Fruit fly (Drosophila melanogaster) whole organism: ENCODE data around the gene Irc.

Experiments
- CG8478 ChIP-seq: fragments of >200 bp; optimal IDR thresholded peaks from 2 replicates; lab custom pipeline; 2018; ENCODE audit warnings: inconsistent platforms
- Dll ChIP-seq: fragments of >200 bp; optimal IDR thresholded peaks from 2 replicates; lab custom pipeline; 2017
- EcR ChIP-seq, 2 experiments: fragments of >200 bp; optimal IDR thresholded peaks; 2 replicates each; lab custom pipeline; 2017; ENCODE audit warnings: missing biosample characterization in 2 of 2, missing genetic modification characterization in 2 of 2, missing genetic modification reagents in 2 of 2
- pan ChIP-seq: fragments of >200 bp; optimal IDR thresholded peaks from 2 replicates; lab custom pipeline; 2017
- usp ChIP-seq: fragments of >200 bp; optimal IDR thresholded peaks from 2 replicates; lab custom pipeline; 2017; ENCODE audit warnings: missing biosample characterization, missing genetic modification characterization, mixed read lengths

- no peak for TF ChIP-seq Dll (lab: Kevin White, UChicago)
- no peak for TF ChIP-seq EcR (GFP tag; optimal IDR thresholded peaks at IDR 0.05; lab: Kevin White, UChicago)
- no peak for TF ChIP-seq CG8478
- no peak for TF ChIP-seq pan
- no peak for TF ChIP-seq usp (GFP tag; lab: Kevin White, UChicago)
Measured at dm6 chr3R:16957759-16958536, 44.7 kb upstream of the Irc start.
